Worm (Caenorhabditis elegans): Measurements from ENCODE around the gene toca-2.

toca-2 gene

ce11 chrIII:13763260-13764112, 7.8 kb downstream of the toca-2 start (continued):
- TF ChIP-seq madf-5 (GFP tag; IDR thresholded peaks at IDR 0.05) (no peak), hmg-1.1 (GFP tag; IDR thresholded peaks at IDR 0.05) (peak; percentile 34; the same call in 1 of the 2 replicates), hlh-30 (tag; optimal IDR thresholded peaks at IDR 0.05; ENCODE audit: insufficient read depth) (peak; percentile 42), F26F4.8 (GFP tag; conservative IDR thresholded peaks at IDR 0.05) (no peak), ceh-32 (tag; optimal IDR thresholded peaks at IDR 0.05; ENCODE audit: poor library complexity) (no peak), skn-1 (tag; optimal IDR thresholded peaks at IDR 0.05) (no peak), lin-15B (tag; optimal IDR thresholded peaks at IDR 0.05) (no peak), unc-130 (GFP tag; optimal IDR thresholded peaks at IDR 0.05) (no peak), mxl-2 (GFP tag; conservative IDR thresholded peaks at IDR 0.05) (no peak), lin-38 (GFP tag; IDR thresholded peaks at IDR 0.05) (peak; percentile 32), hlh-11 (tag; optimal IDR thresholded peaks at IDR 0.05) (peak; percentile 56), lin-39 (tag; optimal IDR thresholded peaks at IDR 0.05) (no peak), saeg-2 (GFP tag; IDR thresholded peaks at IDR 0.05) (0 out of 2 replicates have a peak, but pooled peaks have one; percentile 31), madf-9 (GFP tag; conservative IDR thresholded peaks at IDR 0.05) (no peak), ces-1 (GFP tag; optimal IDR thresholded peaks at IDR 0.05) (no peak), ceh-62 (tag; optimal IDR thresholded peaks at IDR 0.05) (no peak), mes-2 (tag; optimal IDR thresholded peaks at IDR 0.05; ENCODE audit: poor library complexity, severe bottlenecking) (peak; percentile 63), mxl-3 (GFP tag; optimal IDR thresholded peaks at IDR 0.05) (peak; percentile 45), lsy-2 (tag; optimal IDR thresholded peaks at IDR 0.05) (peak in 1 of 2 experiments; percentile 38)

- TF ChIP-seq nhr-111 (GFP tag; optimal IDR thresholded peaks at IDR 0.05) (peak; percentile 30), Y48G9A.11 (GFP tag; IDR thresholded peaks at IDR 0.05) (no peak), arid-1 (GFP tag; conservative IDR thresholded peaks at IDR 0.05) (0 out of 2 replicates have a peak, but pooled peaks have one; percentile 20), daf-16 (GFP tag; optimal IDR thresholded peaks at IDR 0.05) (no peak), daf-16 (tag; optimal IDR thresholded peaks at IDR 0.05) (peak; percentile 14), unc-62 (GFP tag; optimal IDR thresholded peaks at IDR 0.05 in 1 of 2) (peak in 1 of 2 experiments; percentile 94), unc-62 (tag; optimal IDR thresholded peaks at IDR 0.05) (no peak), sdz-12 (GFP tag; optimal IDR thresholded peaks at IDR 0.05) (peak; percentile 6), lsy-2 (tag; optimal IDR thresholded peaks at IDR 0.05) (no peak)
These were observed 10.1 kb downstream of the toca-2 start for ce11 chrIII:13765782-13766181.

ce11 chrIII:13766704-13767323, 11.1 kb downstream of the toca-2 start:
- TF ChIP-seq nhr-48 (tag; optimal IDR thresholded peaks at IDR 0.05) (peak; percentile 31), mdt-29 (GFP tag; IDR thresholded peaks at IDR 0.05) (no peak), nhr-28 (tag; optimal IDR thresholded peaks at IDR 0.05) (peak; percentile 98), cey-2 (tag; optimal IDR thresholded peaks at IDR 0.05; ENCODE audit: borderline replicate concordance, insufficient read depth) (peak; percentile 29), D1046.2 (GFP tag; IDR thresholded peaks at IDR 0.05) (no peak), nhr-10 (tag; optimal IDR thresholded peaks at IDR 0.05) (no peak), F26F4.8 (GFP tag; conservative IDR thresholded peaks at IDR 0.05) (no peak), mep-1 (tag; optimal IDR thresholded peaks at IDR 0.05) (peak; percentile 37), snpc-4 (tag; optimal IDR thresholded peaks at IDR 0.05) (no peak), hif-1 (tag; optimal IDR thresholded peaks at IDR 0.05) (no peak), spr-1 (tag; optimal IDR thresholded peaks at IDR 0.05) (peak; percentile 5), lin-13 (GFP tag; optimal IDR thresholded peaks at IDR 0.05) (peak; percentile 47), lir-3 (tag; optimal IDR thresholded peaks at IDR 0.05) (no peak), tra-1 (GFP tag; IDR thresholded peaks at IDR 0.05) (no peak), lin-1 (GFP tag; IDR thresholded peaks at IDR 0.05) (0 out of 2 replicates have a peak, but pooled peaks have one; percentile 9), mes-2 (tag; optimal IDR thresholded peaks at IDR 0.05; ENCODE audit: poor library complexity, severe bottlenecking) (peak; percentile 41), nhr-102 (tag; optimal IDR thresholded peaks at IDR 0.05) (peak; percentile 48), set-16 (GFP tag; IDR thresholded peaks at IDR 0.05) (no peak), dve-1 (tag; optimal IDR thresholded peaks at IDR 0.05; ENCODE audit: insufficient read depth) (peak; percentile 77), daf-12 (tag; optimal IDR thresholded peaks at IDR 0.05) (no peak), daf-16 (GFP tag; optimal IDR thresholded peaks at IDR 0.05) (peak in 1 of 2 experiments; percentile 11), daf-16 (tag; optimal IDR thresholded peaks at IDR 0.05) (peak; percentile 79)

All from whole organism, L4 larva.